Fruit fly (Drosophila melanogaster) whole organism, wandering third instar larva: ENCODE measurements around the gene Rim.

ENCODE experiments used
- Abd-B ChIP-seq: fragments of >200 bp; optimal IDR thresholded peaks from 2 replicates; lab custom pipeline; 2017; ENCODE audit warnings: missing biosample characterization, missing genetic modification characterization
- CG32264 ChIP-seq: fragments of 200-800 bp; sonication (Bioruptor generic); optimal IDR thresholded peaks from 2 replicates; lab custom pipeline; 2016; ENCODE audit warnings: missing biosample characterization, missing genetic modification characterization
- Dfd ChIP-seq: fragments of >200 bp; optimal IDR thresholded peaks from 2 replicates; lab custom pipeline; 2017; ENCODE audit warnings: missing biosample characterization, missing genetic modification characterization
- GATAd ChIP-seq: sonication (Bioruptor generic); optimal IDR thresholded peaks from 2 replicates; lab custom pipeline; 2016; ENCODE audit warnings: missing biosample characterization, missing genetic modification characterization
- HLH106 ChIP-seq: fragments of 200-800 bp; optimal IDR thresholded peaks from 3 replicates; lab custom pipeline; 2019; ENCODE audit warnings: missing biosample characterization, mild to moderate bottlenecking, missing genetic modification characterization, moderate library complexity
- Hnf4 ChIP-seq: fragments of 200-800 bp; sonication (Bioruptor generic); optimal IDR thresholded peaks from 2 replicates; lab custom pipeline; 2016; ENCODE audit warnings: missing biosample characterization, mild to moderate bottlenecking, missing genetic modification characterization
- Hr83 ChIP-seq: fragments of 200-300 bp; sonication (Bioruptor generic); optimal IDR thresholded peaks from 2 replicates; lab custom pipeline; 2016; ENCODE audit warnings: missing biosample characterization, mild to moderate bottlenecking, missing genetic modification characterization, moderate library complexity; ENCODE audit not compliant: poor library complexity, severe bottlenecking
- Jra ChIP-seq: sonication (Bioruptor generic); optimal IDR thresholded peaks from 2 replicates; lab custom pipeline; 2016; ENCODE audit warnings: missing biosample characterization, missing genetic modification characterization
- Myc ChIP-seq: fragments of >200 bp; optimal IDR thresholded peaks from 2 replicates; lab custom pipeline; 2017
- N ChIP-seq: fragments of >200 bp; optimal IDR thresholded peaks from 2 replicates; lab custom pipeline; 2018; ENCODE audit warnings: missing biosample characterization, missing external identifiers, missing genetic modification characterization
- Rel ChIP-seq, 2 experiments: fragments of 200-800 bp; sonication (Bioruptor generic) in 1 of 2; optimal IDR thresholded peaks; 2 replicates in 1 of 2; 3 replicates in 1 of 2; lab custom pipeline; 2016 to 2019; ENCODE audit warnings: mild to moderate bottlenecking in 2 of 2, missing biosample characterization in 2 of 2, missing genetic modification characterization in 2 of 2, moderate library complexity in 1 of 2
- brk ChIP-seq: fragments of 200-800 bp; sonication (Bioruptor generic); optimal IDR thresholded peaks from 2 replicates; lab custom pipeline; 2016; ENCODE audit warnings: missing biosample characterization, mild to moderate bottlenecking, missing genetic modification characterization
- dl ChIP-seq, 2 experiments: fragments of 175-275, 200-275 bp in 1 of 2; fragments of 200-275 bp in 1 of 2; sonication (Bioruptor generic); optimal IDR thresholded peaks; lab custom pipeline; 2018; ENCODE audit warnings: mild to moderate bottlenecking in 2 of 2, missing biosample characterization in 2 of 2, missing genetic modification characterization in 2 of 2, moderate library complexity in 2 of 2; ENCODE audit not compliant: partially characterized antibody in 2 of 2, insufficient read depth in 1 of 2
- dmrt93B ChIP-seq: fragments of 200-800 bp; sonication (Bioruptor generic); optimal IDR thresholded peaks from 2 replicates; lab custom pipeline; 2018; ENCODE audit warnings: missing biosample characterization, mild to moderate bottlenecking, missing genetic modification characterization
- ey ChIP-seq: fragments of 200-800 bp; sonication (Bioruptor generic); optimal IDR thresholded peaks from 2 replicates; lab custom pipeline; 2016; ENCODE audit warnings: missing biosample characterization, missing genetic modification characterization
- foxo ChIP-seq, 2 experiments: fragments of 200-800 bp; sonication (Bioruptor generic); optimal IDR thresholded peaks; 2 replicates in 1 of 2; 3 replicates in 1 of 2; lab custom pipeline; 2016 to 2017; ENCODE audit warnings: missing biosample characterization in 2 of 2, missing genetic modification characterization in 2 of 2
- pan ChIP-seq: fragments of >200 bp; optimal IDR thresholded peaks from 2 replicates; lab custom pipeline; 2017
- psq ChIP-seq: fragments of 200-800 bp; sonication (Bioruptor generic); optimal IDR thresholded peaks from 3 replicates; lab custom pipeline; 2017; ENCODE audit warnings: missing biosample characterization, mild to moderate bottlenecking, missing genetic modification characterization, moderate library complexity
- sage ChIP-seq: fragments of 200-800 bp; sonication (Bioruptor generic); optimal IDR thresholded peaks from 2 replicates; lab custom pipeline; 2016; ENCODE audit warnings: missing biosample characterization, mild to moderate bottlenecking, missing genetic modification characterization
- sv ChIP-seq: fragments of 200-800 bp; sonication (Bioruptor generic); optimal IDR thresholded peaks from 3 replicates; lab custom pipeline; 2016; ENCODE audit warnings: missing biosample characterization, missing genetic modification characterization
- woc ChIP-seq: sonication (Bioruptor generic); optimal IDR thresholded peaks from 2 replicates; lab custom pipeline; 2016; ENCODE audit warnings: missing biosample characterization, mild to moderate bottlenecking, missing genetic modification characterization

Rim gene

DNA sequence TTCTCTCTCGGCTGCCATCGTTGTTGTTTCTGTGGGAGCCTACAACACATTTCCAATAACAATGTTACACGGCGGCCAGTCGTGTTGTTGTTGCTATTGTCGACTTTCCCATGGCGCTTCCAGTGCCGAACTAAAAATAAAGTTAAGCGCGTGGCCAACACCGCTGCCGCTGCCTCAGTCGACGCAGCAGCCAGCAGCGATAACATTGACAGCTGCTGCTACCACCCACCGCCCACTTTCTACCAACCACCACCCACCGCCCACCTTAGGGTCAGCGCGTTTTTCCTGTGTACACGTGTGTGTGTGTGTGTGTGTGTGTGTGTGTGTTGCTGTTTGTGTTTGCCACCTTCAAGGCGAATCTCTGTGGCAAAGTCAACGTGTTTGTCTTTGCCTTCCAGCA lies 15.3 kb downstream of the Rim start:
- no peak for TF ChIP-seq Jra
- TF ChIP-seq ey (GFP tag; lab: Kevin White, UChicago), result no peak
- TF ChIP-seq Dfd (GFP tag; lab: Kevin White, UChicago), result peak; percentile 55
- TF ChIP-seq sage (GFP tag; lab: Kevin White, UChicago), result no peak
- TF ChIP-seq Hr83 (GFP tag; lab: Kevin White, UChicago), result no peak
- TF ChIP-seq, all 38 proteins: peak for 1

DNA sequence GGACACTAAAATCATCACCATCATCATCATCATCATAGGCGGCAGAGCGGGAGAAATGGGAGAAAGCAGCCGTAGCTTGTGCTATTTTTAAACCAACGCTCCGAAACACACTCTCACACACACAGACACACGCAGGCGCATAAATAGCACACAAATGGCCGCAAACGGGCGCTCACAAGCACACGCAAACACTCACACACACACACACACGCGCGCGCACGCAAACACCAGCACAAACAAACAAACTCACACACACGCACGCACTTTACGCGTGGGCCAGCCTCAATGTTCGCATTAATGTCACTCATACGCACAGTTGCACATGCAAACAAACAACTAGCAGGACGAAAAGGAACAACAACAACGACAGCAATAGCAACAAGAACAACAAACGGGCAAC lies 18.5 kb downstream of the Rim start:
- peak; percentile 35 for TF ChIP-seq pan (lab: Kevin White, UChicago)
- peak; percentile 51 for TF ChIP-seq Dfd (GFP tag; lab: Kevin White, UChicago)
- TF ChIP-seq foxo (GFP tag; optimal IDR thresholded peaks at IDR 0.05; lab: Kevin White, UChicago), result no peak
- TF ChIP-seq, all 38 proteins: peak for 2

DNA sequence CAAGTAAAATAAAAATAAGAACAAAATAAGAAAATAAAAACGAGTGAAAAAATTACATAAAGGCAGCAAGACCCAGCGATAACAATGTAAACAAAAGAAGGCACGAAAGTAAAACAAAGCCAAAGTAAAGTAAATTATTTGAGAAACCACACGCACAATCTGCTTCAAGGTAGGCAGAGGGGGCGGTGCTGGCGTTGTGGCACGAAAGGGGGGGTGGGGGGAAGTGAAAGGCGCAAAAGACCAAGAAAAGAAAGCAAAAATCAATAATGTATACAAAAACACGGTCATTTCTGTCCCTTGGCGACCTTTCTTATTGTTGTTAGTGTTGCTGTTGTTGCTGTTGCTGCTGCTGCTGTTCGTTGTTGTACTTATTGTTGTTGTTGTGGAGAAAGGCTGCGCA lies 19.1 kb downstream of the Rim start:
- TF ChIP-seq Jra (no peak), woc (GFP tag; lab: Kevin White, UChicago) (no peak), Dfd (GFP tag; lab: Kevin White, UChicago) (no peak), Myc (no peak), HLH106 (no peak), dmrt93B (GFP tag; lab: Kevin White, UChicago) (no peak), pan (lab: Kevin White, UChicago) (no peak), N (GFP tag; lab: Kevin White, UChicago) (no peak), psq (no peak), Rel (GFP tag; optimal IDR thresholded peaks at IDR 0.05; lab: Kevin White, UChicago) (no peak), Rel (tag; optimal IDR thresholded peaks at IDR 0.05; lab: Kevin White, UChicago) (no peak), CG32264 (GFP tag; lab: Kevin White, UChicago) (no peak), Hr83 (GFP tag; lab: Kevin White, UChicago) (no peak), Hnf4 (no peak), dl (GFP tag; optimal IDR thresholded peaks at IDR 0.05; lab: Kevin White, UChicago; ENCODE audit: insufficient read depth in 1 of 2, partially characterized antibody in 2 of 2) (no peak), brk (no peak)

DNA sequence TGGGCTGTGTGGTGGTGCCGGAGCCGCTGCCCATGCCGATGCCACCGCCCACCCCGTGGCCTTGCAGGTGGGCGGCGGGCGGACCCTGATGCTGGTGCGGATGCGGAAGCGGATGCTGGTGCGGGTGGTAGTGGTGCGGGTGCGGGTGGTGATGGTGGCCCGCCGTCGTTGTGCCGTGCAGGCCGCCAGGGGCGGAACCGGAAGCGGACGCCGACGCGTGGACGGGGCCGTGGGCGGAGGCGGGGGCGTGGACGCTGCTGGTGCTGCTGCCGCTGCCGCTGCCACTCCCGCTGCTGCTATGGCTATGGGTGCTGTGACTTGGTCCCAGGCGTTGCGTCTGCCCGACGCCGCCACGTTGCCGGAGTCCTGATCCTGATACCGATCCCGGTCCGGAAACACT lies 25.4 kb downstream of the Rim start:
- TF ChIP-seq sv (GFP tag; lab: Kevin White, UChicago) (no peak), woc (GFP tag; lab: Kevin White, UChicago) (no peak), Dfd (GFP tag; lab: Kevin White, UChicago) (peak; percentile 94), GATAd (GFP tag; lab: Kevin White, UChicago) (no peak), foxo (GFP tag; optimal IDR thresholded peaks at IDR 0.05; lab: Kevin White, UChicago) (no peak)

DNA sequence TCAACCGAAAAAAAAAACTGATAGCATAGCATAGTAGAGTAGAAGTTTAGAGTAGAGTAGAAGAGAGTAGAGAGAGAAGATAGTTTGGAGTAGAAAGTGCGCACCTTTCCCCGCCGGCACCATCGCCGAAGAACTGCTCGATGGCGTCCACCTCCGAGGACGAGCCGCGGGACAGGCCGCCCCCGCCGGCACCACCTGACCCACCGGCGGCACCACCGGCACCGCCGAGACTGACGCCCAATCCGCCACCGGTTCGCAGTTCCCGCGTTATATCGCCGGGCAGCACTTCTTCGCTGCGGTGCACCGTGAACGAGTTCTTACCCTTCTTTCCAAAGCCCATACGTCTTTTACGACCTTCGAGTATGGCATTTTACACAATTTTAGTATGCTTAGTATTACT lies 35.3 kb downstream of the Rim start:
- TF ChIP-seq Dfd (GFP tag; lab: Kevin White, UChicago) (peak; percentile 97), sage (GFP tag; lab: Kevin White, UChicago) (no peak)

DNA sequence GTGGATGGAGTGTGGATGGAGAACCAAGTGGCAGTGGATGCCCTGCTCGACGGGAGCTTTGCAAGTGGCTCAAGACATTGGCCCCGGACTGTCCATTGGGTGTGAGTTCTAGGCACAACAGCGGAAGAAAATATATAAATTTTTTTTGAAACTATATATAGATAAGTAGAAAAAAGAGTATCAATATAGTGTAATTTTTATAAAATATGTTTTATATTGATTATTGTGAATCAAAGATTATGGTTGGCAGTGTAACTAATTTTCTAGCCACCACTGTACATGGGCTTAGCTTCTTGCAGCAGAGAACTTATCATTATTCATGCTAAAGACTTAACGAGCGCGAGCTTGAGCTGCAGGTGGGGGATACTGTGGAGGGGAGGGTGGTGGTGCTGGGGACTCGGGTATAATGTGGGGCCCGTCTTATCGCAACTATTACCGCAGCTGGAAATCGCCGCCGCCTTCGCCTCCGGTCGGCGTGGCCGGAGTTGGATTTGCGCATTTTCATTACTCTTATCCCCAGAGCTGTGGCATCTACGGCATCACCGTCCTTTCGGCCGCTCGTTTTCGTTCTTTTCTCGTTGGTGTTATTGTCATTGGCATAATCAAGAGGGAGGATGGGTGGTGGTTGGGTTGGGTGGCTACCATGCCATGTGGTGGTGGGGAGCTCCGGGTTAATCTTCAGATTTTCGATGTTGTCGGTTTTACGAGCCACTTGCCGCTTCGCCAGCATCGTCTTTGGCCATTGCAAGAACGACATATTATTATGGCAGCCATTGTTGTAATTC lies 54.3 kb downstream of the Rim start:
- TF ChIP-seq Rel (GFP tag; optimal IDR thresholded peaks at IDR 0.05; lab: Kevin White, UChicago) (no peak), Rel (tag; optimal IDR thresholded peaks at IDR 0.05; lab: Kevin White, UChicago) (no peak), CG32264 (GFP tag; lab: Kevin White, UChicago) (no peak)

DNA sequence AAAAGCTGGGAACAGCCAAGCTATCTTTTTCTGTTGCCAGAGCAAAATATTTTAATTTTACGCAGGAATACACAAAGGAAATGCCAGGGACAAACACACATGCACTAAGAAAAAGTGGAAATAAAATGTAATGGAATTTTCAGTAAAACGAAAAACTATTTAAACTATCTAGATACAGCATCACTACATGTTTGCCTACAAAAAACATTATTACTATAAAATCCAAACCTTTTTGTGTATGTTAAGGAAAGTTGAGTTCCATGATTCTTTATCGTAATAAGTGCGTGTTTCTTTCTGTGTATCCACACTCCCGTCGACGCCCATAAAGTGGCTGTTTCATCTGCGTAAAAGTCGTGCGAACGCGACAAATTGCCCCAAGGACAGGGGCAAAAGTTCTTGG lies 67.2 kb downstream of the Rim start:
- TF ChIP-seq GATAd (GFP tag; lab: Kevin White, UChicago) (no peak), foxo (GFP tag; optimal IDR thresholded peaks at IDR 0.05; lab: Kevin White, UChicago) (no peak), Abd-B (GFP tag; lab: Kevin White, UChicago) (no peak)

DNA sequence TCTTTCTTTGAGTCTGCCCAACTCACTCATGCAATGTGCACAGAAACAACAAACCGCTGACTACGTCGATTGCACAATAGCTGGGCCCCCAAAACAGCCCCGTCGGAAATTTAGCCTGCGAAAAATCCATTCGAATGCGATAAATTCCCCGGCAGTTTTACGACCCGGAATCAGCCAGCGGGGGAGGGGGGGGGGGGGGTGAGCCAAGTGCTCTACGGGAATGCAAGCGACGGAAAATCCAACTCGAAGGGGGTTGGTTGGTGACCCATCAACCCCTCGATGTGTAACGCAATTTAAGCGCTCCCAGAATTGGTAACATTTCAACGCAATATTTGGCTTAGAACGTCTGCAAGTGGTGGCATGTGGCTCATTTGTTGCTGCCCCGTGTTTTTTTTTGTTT lies 69.4 kb downstream of the Rim start:
- TF ChIP-seq sv (GFP tag; lab: Kevin White, UChicago) (no peak), Dfd (GFP tag; lab: Kevin White, UChicago) (peak; percentile 4)
